Worm (Caenorhabditis elegans) whole organism, early embryonic: ENCODE measurements around the gene B0395.3.

Source experiments
- F13C5.2 ChIP-seq: sonication (generic microtip); optimal IDR thresholded peaks from 2 replicates; lab custom pipeline; 2017; ENCODE audit warnings: mild to moderate bottlenecking, missing genetic modification characterization, inconsistent platforms, missing compliant biosample characterization
- aly-1 ChIP-seq: sonication (generic microtip); optimal IDR thresholded peaks from 2 replicates; lab custom pipeline; 2016; ENCODE audit warnings: missing genetic modification characterization, missing compliant biosample characterization
- ama-1 ChIP-seq: fragments of 150-350 bp; optimal IDR thresholded peaks from 2 replicates; lab custom pipeline; 2014
- ets-7 ChIP-seq: sonication (generic microtip); optimal IDR thresholded peaks from 2 replicates; lab custom pipeline; 2016; ENCODE audit warnings: missing genotype, missing genetic modification characterization, missing compliant biosample characterization
- flt-1 ChIP-seq: fragments of 200-800 bp; sonication (Bioruptor generic); IDR thresholded peaks from 2 replicates; pipeline ENCODE4 v1.3.6; 2022; ENCODE audit warnings: missing genetic modification characterization, missing compliant biosample characterization
- hmbx-1 ChIP-seq: sonication (generic microtip); optimal IDR thresholded peaks from 2 replicates; lab custom pipeline; 2016; ENCODE audit warnings: mild to moderate bottlenecking, missing genetic modification characterization, missing compliant biosample characterization
- hnd-1 ChIP-seq: sonication (generic microtip); optimal IDR thresholded peaks from 2 replicates; lab custom pipeline; 2016; ENCODE audit warnings: missing genetic modification characterization, missing compliant biosample characterization
- pes-1 ChIP-seq: fragments of 200-800 bp; sonication (Bioruptor generic); IDR thresholded peaks from 2 replicates; pipeline ENCODE4 v1.3.6; 2022; ENCODE audit warnings: missing genetic modification reagents, missing genetic modification characterization, missing compliant biosample characterization

DNA sequence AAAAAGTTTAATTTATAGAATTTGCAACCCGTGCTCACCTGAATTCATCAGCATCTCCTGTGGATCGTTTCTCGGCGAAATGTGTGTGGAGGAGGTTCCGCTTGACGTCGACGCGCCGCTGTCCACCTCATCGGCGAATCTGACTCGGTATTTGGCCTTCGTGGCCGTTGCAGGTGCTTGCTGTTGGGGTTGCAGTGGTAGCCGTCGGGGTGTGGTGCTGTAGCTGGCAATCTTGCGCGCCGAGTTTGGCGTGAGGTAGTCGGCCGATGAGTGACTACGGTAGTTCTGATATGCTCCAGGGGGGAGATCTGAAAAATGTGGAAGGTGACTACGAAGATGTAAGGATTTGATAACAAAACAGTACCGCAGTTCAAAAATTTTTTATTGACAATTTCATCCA is 47.3 kb downstream of the B0395.3 start:
- TF ChIP-seq hmbx-1 (tag; lab: Kevin White, UChicago) (no peak), ets-7 (no peak), ama-1 (lab: Kevin White, UChicago) (no peak), aly-1 (tag; lab: Kevin White, UChicago) (no peak), hnd-1 (tag; lab: Kevin White, UChicago) (no peak), F13C5.2 (no peak), pes-1 (GFP tag; lab: Robert Waterston, UW) (no peak), flt-1 (GFP tag; lab: Robert Waterston, UW) (no peak)
